Worm (Caenorhabditis elegans) whole organism, L1 larva: ENCODE data around the gene inx-2.

Source experiments
- C16A3.4 ChIP-seq: fragments of 150-350 bp; optimal IDR thresholded peaks from 2 replicates; lab custom pipeline; 2014; ENCODE audit warnings: missing biosample characterization, missing genetic modification characterization
- alr-1 ChIP-seq: fragments of 200-800 bp; sonication (Bioruptor generic); optimal IDR thresholded peaks from 2 replicates; lab custom pipeline; 2018; ENCODE audit warnings: borderline replicate concordance, mild to moderate bottlenecking, missing genetic modification characterization, missing compliant biosample characterization
- ces-1 ChIP-seq: fragments of 150-350 bp; optimal IDR thresholded peaks from 2 replicates; lab custom pipeline; 2014; ENCODE audit warnings: missing biosample characterization, missing genetic modification reagents, missing genetic modification characterization
- fkh-10 ChIP-seq: sonication (generic microtip); optimal IDR thresholded peaks from 2 replicates; lab custom pipeline; 2017; ENCODE audit warnings: missing biosample characterization, missing genetic modification reagents, missing genetic modification characterization
- fkh-8 ChIP-seq: sonication (generic microtip); optimal IDR thresholded peaks from 2 replicates; lab custom pipeline; 2016; ENCODE audit warnings: mild to moderate bottlenecking, missing genetic modification characterization, missing compliant biosample characterization
- irx-1 ChIP-seq: sonication (generic microtip); optimal IDR thresholded peaks from 2 replicates; lab custom pipeline; 2016; ENCODE audit warnings: missing genetic modification characterization, missing compliant biosample characterization
- lsy-2 ChIP-seq, 2 experiments: fragments of 150-350 bp; optimal IDR thresholded peaks; 2 replicates each; lab custom pipeline; 2014; ENCODE audit warnings: missing biosample characterization in 2 of 2, missing genetic modification characterization in 2 of 2
- mdl-1 ChIP-seq, 2 experiments: fragments of 150-350 bp; optimal IDR thresholded peaks; 2 replicates each; lab custom pipeline; 2014 to 2017; ENCODE audit warnings: missing biosample characterization in 2 of 2, missing genetic modification characterization in 2 of 2, inconsistent platforms in 1 of 2
- nhr-76 ChIP-seq: sonication (generic microtip); optimal IDR thresholded peaks from 2 replicates; lab custom pipeline; 2017; ENCODE audit warnings: missing biosample characterization, missing genetic modification characterization
- skn-1 ChIP-seq: fragments of 150-350 bp; optimal IDR thresholded peaks from 2 replicates; lab custom pipeline; 2014; ENCODE audit warnings: missing biosample characterization, missing genetic modification characterization
- snpc-4 ChIP-seq: fragments of 150-350 bp; optimal IDR thresholded peaks from 2 replicates; lab custom pipeline; 2014; ENCODE audit warnings: missing biosample characterization, missing genetic modification characterization
- sup-37 ChIP-seq: fragments of 200-800 bp; sonication (Bioruptor generic); optimal IDR thresholded peaks from 2 replicates; lab custom pipeline; 2018; ENCODE audit warnings: mild to moderate bottlenecking, missing genetic modification characterization, missing compliant biosample characterization
- unc-130 ChIP-seq: fragments of 150-350 bp; optimal IDR thresholded peaks from 2 replicates; lab custom pipeline; 2017; ENCODE audit warnings: missing biosample characterization, missing genetic modification characterization, inconsistent platforms
- zag-1 ChIP-seq: fragments of 150-350 bp; optimal IDR thresholded peaks from 2 replicates; lab custom pipeline; 2014; ENCODE audit warnings: missing biosample characterization, missing genetic modification characterization

DNA sequence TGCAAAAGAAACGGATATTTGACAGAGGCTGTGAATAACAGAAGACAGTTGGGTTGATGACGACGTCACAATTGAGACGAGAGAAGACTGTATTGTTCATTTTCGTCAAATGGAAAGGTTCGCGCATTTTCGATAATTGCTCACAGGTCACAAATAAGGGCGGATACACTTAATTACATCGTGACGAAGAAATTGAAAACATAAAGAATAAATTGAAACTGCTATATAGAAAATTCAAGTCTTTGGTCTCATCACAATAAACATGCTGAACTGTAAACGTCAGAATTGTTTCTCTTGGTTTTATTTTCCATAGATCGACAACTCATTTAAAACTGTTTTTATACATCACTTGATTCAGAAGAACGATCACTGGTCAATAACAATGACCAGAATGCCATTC is 30.3 kb upstream of the inx-2 start, which contains the start of gene ZK455.5:
- TF ChIP-seq fkh-8 (tag; lab: Kevin White, UChicago) (no peak), snpc-4 (tag; lab: Kevin White, UChicago) (no peak), fkh-10 (GFP tag; lab: Kevin White, UChicago) (no peak), skn-1 (no peak), C16A3.4 (tag; lab: Kevin White, UChicago) (no peak), alr-1 (no peak), nhr-76 (tag; lab: Kevin White, UChicago) (no peak), sup-37 (GFP tag; lab: Kevin White, UChicago) (no peak), irx-1 (tag; lab: Kevin White, UChicago) (no peak), lsy-2 (tag; optimal IDR thresholded peaks at IDR 0.05; lab: Kevin White, UChicago) (no peak), zag-1 (tag; lab: Kevin White, UChicago) (no peak), ces-1 (no peak), mdl-1 (tag; optimal IDR thresholded peaks at IDR 0.05; lab: Kevin White, UChicago) (no peak), unc-130 (tag; lab: Kevin White, UChicago) (no peak)
